Worm (Caenorhabditis elegans): ENCODE data around the gene dgk-1.

DNA sequence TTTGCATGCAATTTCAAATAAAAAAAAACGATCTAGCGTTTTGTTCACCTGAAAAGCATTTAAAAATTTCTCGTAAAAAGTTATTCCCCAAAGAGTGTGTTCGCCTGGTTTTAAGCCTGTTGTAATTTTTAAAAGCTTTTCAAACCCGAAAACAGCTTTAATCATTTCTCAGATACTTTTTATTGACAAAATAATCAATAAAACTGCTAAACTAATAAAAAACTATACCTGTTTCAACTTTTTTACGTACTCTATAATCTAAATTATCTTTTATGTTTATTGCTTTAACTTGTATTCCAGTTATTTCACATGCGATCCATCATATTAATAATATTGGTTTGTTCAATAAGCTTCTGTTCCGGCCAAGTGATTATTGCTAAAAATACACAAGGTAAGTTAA, 12.8 kb upstream of the dgk-1 start, which contains the start of gene cutl-21:
- TF ChIP-seq egl-27 (tag; optimal IDR thresholded peaks at IDR 0.05) (no peak), R02D3.7 (tag; optimal IDR thresholded peaks at IDR 0.05) (no peak), fos-1 (tag; optimal IDR thresholded peaks at IDR 0.05) (no peak), ceh-82 (tag; optimal IDR thresholded peaks at IDR 0.05) (no peak), ztf-11 (tag; optimal IDR thresholded peaks at IDR 0.05) (no peak), dmd-6 (GFP tag; IDR thresholded peaks at IDR 0.05) (no peak)

Data from whole organism, L4 larva.